Worm (Caenorhabditis elegans) whole organism, L4 larva: ENCODE data around the gene sra-31.
"Not testable (repeated sequence)": the region's sequence is repeated elsewhere in the genome, so short reads cannot be mapped to it uniquely, and the experiment has no call there.

Source experiments
- F49E8.2 ChIP-seq: sonication (generic microtip); optimal IDR thresholded peaks from 2 replicates; lab custom pipeline; 2016; ENCODE audit warnings: missing compliant biosample characterization, mild to moderate bottlenecking, missing genetic modification characterization, borderline replicate concordance
- ceh-44 ChIP-seq: fragments of 200-800 bp; sonication (Bioruptor generic); IDR thresholded peaks from 2 replicates; pipeline ENCODE4 v1.3.6; 2022; ENCODE audit warnings: missing genetic modification reagents, missing genetic modification characterization, missing compliant biosample characterization
- hlh-11 ChIP-seq: fragments of 200-800 bp; sonication (Bioruptor generic); optimal IDR thresholded peaks from 2 replicates; lab custom pipeline; 2018; ENCODE audit warnings: mild to moderate bottlenecking, missing genetic modification characterization, missing compliant biosample characterization
- jun-1 ChIP-seq: fragments of 150-350 bp; optimal IDR thresholded peaks from 2 replicates; lab custom pipeline; 2014; ENCODE audit warnings: missing biosample characterization, missing genetic modification reagents, missing genetic modification characterization
- lin-15B ChIP-seq: fragments of 150-350 bp; sonication (generic microtip); optimal IDR thresholded peaks from 3 replicates; lab custom pipeline; 2014; ENCODE audit warnings: missing biosample characterization, missing genetic modification characterization
- lsy-2 ChIP-seq, 2 experiments: fragments of 150-350 bp in 1 of 2; sonication (generic microtip) in 1 of 2; optimal IDR thresholded peaks; 2 replicates each; lab custom pipeline; 2014 to 2017; ENCODE audit warnings: missing biosample characterization in 2 of 2, missing genetic modification characterization in 2 of 2
- nhr-28 ChIP-seq: fragments of 150-350 bp; optimal IDR thresholded peaks from 2 replicates; lab custom pipeline; 2014; ENCODE audit warnings: missing biosample characterization, missing genetic modification characterization
- nhr-76 ChIP-seq: fragments of 150-350 bp; optimal IDR thresholded peaks from 2 replicates; lab custom pipeline; 2014; ENCODE audit warnings: missing biosample characterization, missing genetic modification characterization
- skn-1 ChIP-seq: fragments of 150-350 bp; optimal IDR thresholded peaks from 2 replicates; lab custom pipeline; 2014; ENCODE audit warnings: missing biosample characterization, missing genetic modification characterization
- unc-39 ChIP-seq: sonication (generic microtip); optimal IDR thresholded peaks from 2 replicates; lab custom pipeline; 2017; ENCODE audit warnings: missing biosample characterization, missing genetic modification characterization
- zip-11 ChIP-seq: fragments of 200-800 bp; sonication (Bioruptor generic); IDR thresholded peaks from 2 replicates; pipeline ENCODE4 v1.3.6; 2022; ENCODE audit warnings: missing genetic modification characterization, missing compliant biosample characterization

- not testable (repeated sequence) for TF ChIP-seq hlh-11 (tag; lab: Kevin White, UChicago); nhr-28 (tag; lab: Kevin White, UChicago); ceh-44; unc-39; skn-1 (tag; lab: Kevin White, UChicago); nhr-76 (tag; lab: Kevin White, UChicago); zip-11 (GFP tag; lab: Robert Waterston, UW); lsy-2 (tag; optimal IDR thresholded peaks at IDR 0.05; lab: Kevin White, UChicago); jun-1 (tag; lab: Kevin White, UChicago); lin-15B (tag; lab: Kevin White, UChicago); F49E8.2
These were observed 48.9 kb upstream of the sra-31 start, which contains the start of the genes F54H5.5 and F54H5.2 for ce11 chrII:6627182-6627581.
